Fruit fly (Drosophila melanogaster): ENCODE measurements around the gene CG9121.

The CG9121 gene

DNA sequence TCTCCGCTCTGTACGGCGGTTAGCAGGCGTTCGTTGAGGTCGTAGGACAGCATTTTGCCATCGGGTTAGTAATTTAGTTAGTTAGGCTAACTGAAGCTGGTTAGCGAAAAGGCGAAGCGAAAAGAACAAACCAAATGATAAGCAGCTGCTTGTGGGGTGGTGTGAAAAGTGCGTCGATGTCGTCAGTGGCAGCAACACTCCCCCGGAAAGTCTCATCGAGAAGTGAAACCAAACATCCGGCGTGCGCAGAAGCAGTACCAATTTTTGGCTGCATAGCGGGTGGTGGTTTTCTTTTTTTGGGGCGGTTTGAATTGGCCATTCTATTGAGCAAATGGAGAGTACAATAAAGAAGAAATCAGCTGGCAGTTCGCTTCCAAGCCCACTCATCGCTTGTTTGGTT is at the start of gene CG9121:
TSS of gene CG9121 (minus strand) at position 238 of the 400 bp plus-strand sequence.
- TF ChIP-seq Myc (optimal IDR thresholded peaks at IDR 0.05) (no peak), psq (optimal IDR thresholded peaks at IDR 0.05) (no peak), h (optimal IDR thresholded peaks at IDR 0.05) (no peak), insv (optimal IDR thresholded peaks at IDR 0.05) (no peak), ttk (optimal IDR thresholded peaks at IDR 0.05) (no peak), Sin3A (optimal IDR thresholded peaks at IDR 0.05) (no peak)

DNA sequence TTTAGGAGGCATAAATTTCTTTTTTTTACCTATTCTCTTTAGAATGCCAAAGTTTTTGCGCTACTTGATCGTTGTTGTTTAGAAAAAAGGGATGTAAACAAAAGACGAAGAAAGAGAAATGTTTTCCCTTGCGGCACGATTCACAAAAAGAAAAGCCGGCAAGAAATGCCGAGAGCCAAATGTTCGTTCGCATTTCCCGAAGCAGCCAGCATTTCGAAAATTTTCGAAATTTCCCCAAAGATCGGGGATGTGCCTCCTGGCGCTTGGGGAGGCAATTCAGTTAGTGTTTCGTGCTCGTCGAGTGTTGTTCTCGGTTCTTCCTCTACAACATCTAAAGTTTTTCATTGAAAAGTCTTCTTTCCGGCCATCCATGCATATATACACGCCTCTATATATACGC is 49.7 kb upstream of the CG9121 start, which contains the start of gene Msp300:
TSS of gene Msp300 (plus strand) at position 301 of the 400 bp plus-strand sequence.
- TF ChIP-seq ttk (optimal IDR thresholded peaks at IDR 0.05) (no peak), h (optimal IDR thresholded peaks at IDR 0.05) (no peak), psq (optimal IDR thresholded peaks at IDR 0.05) (no peak), Sin3A (optimal IDR thresholded peaks at IDR 0.05) (no peak), insv (optimal IDR thresholded peaks at IDR 0.05) (no peak), Myc (optimal IDR thresholded peaks at IDR 0.05) (no peak)

DNA sequence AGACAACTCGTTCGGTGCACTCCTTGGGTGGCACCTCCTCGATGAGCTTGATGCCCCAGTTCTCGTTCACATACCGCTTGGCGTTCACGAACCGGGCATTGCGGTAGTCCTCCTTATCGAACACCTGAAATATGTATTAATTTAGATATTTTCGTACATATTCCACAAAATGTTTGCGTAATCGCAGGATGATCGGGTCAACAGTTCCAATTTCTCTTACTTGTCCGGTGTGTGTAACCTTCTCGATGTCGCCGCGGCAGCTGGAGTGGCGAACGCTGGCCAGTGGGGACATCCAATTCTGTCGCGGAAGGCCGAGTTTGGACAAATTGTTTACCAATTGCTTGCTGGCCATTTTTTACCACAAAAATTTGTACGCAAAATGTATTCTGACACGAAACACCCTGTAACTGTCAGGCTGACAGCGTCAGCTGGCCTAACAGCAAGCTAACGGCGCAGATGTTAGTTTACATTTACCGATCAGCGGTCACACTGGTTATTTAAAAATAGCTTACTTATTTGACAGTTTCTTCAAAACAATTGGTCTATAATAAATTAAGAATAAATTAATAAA is 49.0 kb upstream of the CG9121 start, which contains the start of gene ND-13A:
TSS of gene ND-13A (minus strand) at position 499 of the 571 bp plus-strand sequence.
- no peak for TF ChIP-seq insv (optimal IDR thresholded peaks at IDR 0.05)
- TF ChIP-seq psq (optimal IDR thresholded peaks at IDR 0.05): no peak
- no peak for TF ChIP-seq Myc (optimal IDR thresholded peaks at IDR 0.05)
- TF ChIP-seq h (optimal IDR thresholded peaks at IDR 0.05): no peak
- no peak for TF ChIP-seq ttk (optimal IDR thresholded peaks at IDR 0.05)
- TF ChIP-seq Sin3A (optimal IDR thresholded peaks at IDR 0.05): no peak

DNA sequence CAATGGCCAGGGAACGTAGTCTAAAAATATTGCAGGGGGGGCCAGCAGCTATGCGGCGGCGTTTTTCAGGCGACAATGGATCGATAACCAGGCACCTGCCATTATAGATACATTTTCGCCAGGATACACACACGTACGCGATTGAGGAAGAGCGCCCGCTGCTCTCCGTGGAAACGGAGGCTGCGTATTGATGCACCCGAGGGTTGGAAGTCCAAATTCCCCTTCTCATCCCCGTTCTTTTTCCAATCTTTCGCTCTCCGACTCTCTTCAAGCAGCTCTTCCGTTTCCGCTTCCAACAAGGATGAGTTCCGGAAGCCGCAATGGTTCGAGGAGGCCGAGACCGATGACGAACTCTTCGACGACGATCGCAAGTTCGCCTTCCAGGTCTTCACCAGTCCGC is 45.9 kb upstream of the CG9121 start:
- no peak for TF ChIP-seq Myc (optimal IDR thresholded peaks at IDR 0.05)
- no peak for TF ChIP-seq insv (optimal IDR thresholded peaks at IDR 0.05)
- no peak for TF ChIP-seq ttk (optimal IDR thresholded peaks at IDR 0.05)
- no peak for TF ChIP-seq h (optimal IDR thresholded peaks at IDR 0.05)
- TF ChIP-seq psq (optimal IDR thresholded peaks at IDR 0.05): no peak
- no peak for TF ChIP-seq Sin3A (optimal IDR thresholded peaks at IDR 0.05)

DNA sequence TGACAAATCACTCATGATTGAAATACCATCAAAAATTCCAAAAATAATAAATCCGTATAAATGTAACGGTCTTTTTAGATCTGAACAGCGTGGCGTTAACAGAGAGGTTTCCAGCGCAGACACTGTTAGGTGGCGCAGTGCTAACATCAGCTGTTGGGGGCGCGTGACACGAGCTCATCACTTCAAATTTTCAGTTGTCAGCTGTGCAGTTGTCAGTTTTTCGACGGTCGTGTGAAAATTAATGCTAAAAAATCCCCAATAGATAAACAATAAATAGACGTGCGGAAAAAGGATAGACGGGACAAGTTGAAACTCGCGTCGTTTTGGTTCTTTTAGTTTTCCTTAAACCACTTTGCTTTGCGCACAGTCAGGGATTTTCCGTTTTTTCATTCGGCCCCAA is 45.4 kb upstream of the CG9121 start, which contains the start of gene CG4230:
TSS of gene CG4230 (plus strand) at position 6 of the 400 bp plus-strand sequence.
- TF ChIP-seq h (optimal IDR thresholded peaks at IDR 0.05) (no peak), ttk (optimal IDR thresholded peaks at IDR 0.05) (no peak), Myc (optimal IDR thresholded peaks at IDR 0.05) (no peak), insv (optimal IDR thresholded peaks at IDR 0.05) (no peak), psq (optimal IDR thresholded peaks at IDR 0.05) (no peak), Sin3A (optimal IDR thresholded peaks at IDR 0.05) (no peak)

DNA sequence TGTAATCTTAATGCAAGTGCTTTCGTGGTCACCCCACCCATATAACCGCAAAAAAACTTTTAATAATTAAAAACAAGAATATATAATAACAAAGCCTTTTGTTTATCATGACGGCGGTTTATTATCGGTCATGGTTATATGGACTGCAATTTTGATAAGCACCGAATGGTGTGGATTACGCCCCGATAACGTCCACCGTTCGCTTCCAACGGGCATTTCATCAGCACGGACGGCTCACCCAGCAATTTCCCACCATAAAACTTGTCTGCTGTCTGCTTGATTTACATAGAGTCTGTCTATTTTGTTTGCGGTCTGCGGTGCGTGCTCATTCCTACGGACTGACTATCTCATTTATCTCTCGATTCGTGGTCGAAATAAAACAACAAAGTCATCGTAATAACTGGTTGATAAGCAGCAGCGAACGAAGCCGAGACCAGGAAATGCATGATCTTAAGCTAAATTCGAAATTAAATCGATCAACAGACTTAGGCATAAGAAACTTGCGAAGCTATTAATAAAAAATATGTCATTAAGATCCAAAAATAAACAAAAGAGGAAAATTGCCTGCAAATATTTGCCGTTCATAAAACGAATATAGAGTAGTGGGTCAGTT is 44.6 kb upstream of the CG9121 start:
- no peak for TF ChIP-seq Sin3A (optimal IDR thresholded peaks at IDR 0.05)
- no peak for TF ChIP-seq psq (optimal IDR thresholded peaks at IDR 0.05)
- TF ChIP-seq h (optimal IDR thresholded peaks at IDR 0.05): no peak
- no peak for TF ChIP-seq insv (optimal IDR thresholded peaks at IDR 0.05)
- no peak for TF ChIP-seq Myc (optimal IDR thresholded peaks at IDR 0.05)
- TF ChIP-seq ttk (optimal IDR thresholded peaks at IDR 0.05): no peak

DNA sequence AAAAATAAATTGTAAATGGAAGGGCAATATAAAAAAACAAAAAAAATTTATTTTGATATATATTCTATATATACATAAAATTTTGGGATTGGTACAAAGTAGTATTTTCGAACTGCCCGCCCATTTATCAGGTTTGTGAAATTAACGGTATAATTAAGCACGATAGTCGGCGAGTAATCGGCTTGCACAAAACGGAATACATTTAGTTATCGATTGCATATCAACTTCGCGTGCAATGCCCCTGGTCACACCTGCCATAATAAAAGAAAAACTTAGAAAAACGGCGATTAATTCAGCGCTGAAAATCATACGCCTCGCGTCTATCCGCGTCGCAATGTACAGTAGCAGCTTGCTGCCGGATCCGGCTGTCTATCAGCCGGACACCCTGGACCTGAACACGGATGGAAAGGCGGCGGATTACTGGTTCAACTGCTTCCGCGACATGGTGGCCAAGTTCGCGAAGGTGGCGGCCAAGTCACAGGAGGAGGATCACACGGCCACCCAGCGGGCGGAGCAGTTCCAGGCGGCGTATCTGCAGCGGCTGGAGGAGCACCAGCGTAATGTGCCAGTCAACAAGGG is 43.0 kb upstream of the CG9121 start, which contains the start of gene CG5828:
TSS of gene CG5828 (plus strand) at position 205 of the 579 bp plus-strand sequence.
- TF ChIP-seq Myc (optimal IDR thresholded peaks at IDR 0.05) (no peak), Sin3A (optimal IDR thresholded peaks at IDR 0.05) (no peak), ttk (optimal IDR thresholded peaks at IDR 0.05) (no peak), psq (optimal IDR thresholded peaks at IDR 0.05) (no peak), h (optimal IDR thresholded peaks at IDR 0.05) (no peak), insv (optimal IDR thresholded peaks at IDR 0.05) (no peak)

DNA sequence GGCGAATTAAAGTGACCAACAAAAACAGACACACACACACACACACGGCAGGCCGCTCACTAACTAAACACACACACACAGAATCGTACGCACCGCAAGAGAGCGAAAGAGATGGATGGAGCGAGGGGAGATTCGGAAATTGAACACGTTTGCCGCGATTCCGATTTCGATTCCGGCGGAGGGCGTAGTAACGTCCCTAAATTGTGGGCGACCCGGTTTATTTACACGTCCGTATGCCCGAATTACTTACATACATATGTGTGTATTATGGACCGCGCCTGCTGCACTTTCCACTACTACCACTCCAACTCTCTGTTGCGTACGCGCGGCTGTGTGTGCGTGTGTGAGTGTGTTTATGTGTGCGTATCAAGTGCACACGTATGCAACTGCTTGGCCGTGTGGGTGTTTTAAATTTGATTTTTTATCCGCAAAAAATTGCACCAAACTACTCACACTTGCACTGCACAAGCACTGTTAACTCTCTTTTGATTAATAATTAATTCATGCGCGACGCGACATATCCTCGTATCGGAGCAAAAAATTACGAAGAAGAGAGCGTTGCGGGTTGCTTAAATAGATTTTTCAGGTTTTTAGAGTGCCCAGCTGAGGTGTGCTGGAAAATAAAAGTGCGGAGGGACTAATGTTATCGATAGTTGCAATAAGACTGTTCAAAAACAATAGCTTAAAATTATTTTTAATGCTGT is 42.3 kb upstream of the CG9121 start, which contains the start of gene Pgant5:
TSS of gene Pgant5 (minus strand) at position 601 of the 704 bp plus-strand sequence.
- no peak for TF ChIP-seq h (optimal IDR thresholded peaks at IDR 0.05)
- no peak for TF ChIP-seq psq (optimal IDR thresholded peaks at IDR 0.05)
- TF ChIP-seq Myc (optimal IDR thresholded peaks at IDR 0.05): no peak
- TF ChIP-seq Sin3A (optimal IDR thresholded peaks at IDR 0.05): no peak
- TF ChIP-seq ttk (optimal IDR thresholded peaks at IDR 0.05): no peak
- no peak for TF ChIP-seq insv (optimal IDR thresholded peaks at IDR 0.05)

DNA sequence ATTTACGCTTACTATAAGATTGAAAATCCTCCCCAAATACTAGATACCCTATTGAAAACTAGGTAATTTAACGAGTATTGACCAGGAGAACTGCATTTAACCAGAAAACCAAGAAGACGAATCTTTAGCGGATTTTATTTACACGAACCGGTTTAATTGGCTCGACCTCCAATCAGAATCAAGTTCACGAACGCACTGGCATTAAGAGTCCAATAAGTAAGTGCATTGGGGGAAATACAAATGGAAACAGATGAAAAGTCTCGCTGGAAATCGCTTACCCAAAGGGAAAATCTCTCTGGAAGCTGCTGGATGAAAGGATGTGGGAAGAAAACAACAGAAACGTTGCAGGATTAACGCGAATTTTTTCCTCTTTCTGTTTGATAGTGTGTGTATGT is 41.7 kb upstream of the CG9121 start:
- no peak for TF ChIP-seq psq (optimal IDR thresholded peaks at IDR 0.05)
- no peak for TF ChIP-seq insv (optimal IDR thresholded peaks at IDR 0.05)
- no peak for TF ChIP-seq Sin3A (optimal IDR thresholded peaks at IDR 0.05)
- TF ChIP-seq ttk (optimal IDR thresholded peaks at IDR 0.05): no peak
- no peak for TF ChIP-seq Myc (optimal IDR thresholded peaks at IDR 0.05)
- no peak for TF ChIP-seq h (optimal IDR thresholded peaks at IDR 0.05)

DNA sequence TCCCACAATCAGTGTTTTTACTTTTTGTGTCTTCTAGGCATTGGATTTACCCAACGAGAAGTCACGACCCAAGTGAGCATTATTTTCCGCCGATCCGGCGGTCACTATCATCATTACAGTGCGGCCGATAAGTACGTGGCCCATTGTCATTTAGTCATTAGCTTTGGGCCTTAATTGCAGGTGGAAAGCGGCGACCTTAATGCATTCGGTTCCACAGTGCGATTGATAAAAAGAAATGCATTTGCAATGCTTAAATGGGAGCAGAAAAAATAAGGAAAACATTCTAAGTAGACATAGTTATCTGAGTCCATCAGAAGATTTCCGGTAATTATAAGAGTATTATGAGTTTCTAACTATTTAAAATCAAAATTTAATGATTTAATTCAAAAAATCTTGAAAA is 41.3 kb upstream of the CG9121 start:
- TF ChIP-seq insv (optimal IDR thresholded peaks at IDR 0.05) (no peak), h (optimal IDR thresholded peaks at IDR 0.05) (no peak), psq (optimal IDR thresholded peaks at IDR 0.05) (no peak), Sin3A (optimal IDR thresholded peaks at IDR 0.05) (no peak), ttk (optimal IDR thresholded peaks at IDR 0.05) (no peak), Myc (optimal IDR thresholded peaks at IDR 0.05) (no peak)

DNA sequence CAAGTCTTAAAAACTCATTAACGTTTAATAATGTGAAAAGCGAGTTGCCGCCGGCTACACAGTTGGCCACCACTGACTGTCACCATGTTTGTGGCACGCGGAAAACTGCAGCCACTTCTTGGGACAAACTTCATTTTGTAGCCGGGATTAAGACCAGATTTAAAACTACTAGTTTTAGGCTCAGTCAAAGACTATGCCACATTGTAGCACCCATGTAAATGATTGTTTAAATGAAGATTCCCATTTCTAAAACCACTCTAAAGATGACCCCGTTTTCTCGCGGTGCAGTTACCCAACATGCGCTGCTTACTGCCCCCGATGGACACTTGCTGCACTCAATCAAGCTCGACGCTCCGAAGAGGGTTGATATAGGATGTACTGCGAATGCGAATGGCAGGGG is 39.5 kb upstream of the CG9121 start:
- TF ChIP-seq h (optimal IDR thresholded peaks at IDR 0.05): no peak
- TF ChIP-seq ttk (optimal IDR thresholded peaks at IDR 0.05): no peak

DNA sequence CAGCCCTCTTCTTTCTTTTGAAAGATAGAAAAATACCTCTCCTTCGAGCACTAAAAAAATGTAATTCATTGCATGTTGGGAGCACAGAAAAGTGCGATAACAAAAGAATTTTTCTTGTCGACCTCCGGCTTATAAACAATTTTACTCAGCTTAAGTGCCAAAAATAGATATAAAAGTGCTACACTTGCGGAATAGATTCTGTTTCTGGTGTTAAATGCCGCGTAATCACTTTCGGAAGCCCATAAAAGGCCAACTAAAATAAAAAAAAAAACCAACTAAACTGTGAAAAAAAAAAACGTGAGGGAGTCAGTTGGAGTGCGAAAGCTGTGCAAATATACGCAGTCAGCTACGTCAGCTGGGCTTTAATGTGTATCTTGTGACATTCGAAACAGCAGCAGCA is 38.8 kb upstream of the CG9121 start:
- TF ChIP-seq psq (optimal IDR thresholded peaks at IDR 0.05) (no peak), h (optimal IDR thresholded peaks at IDR 0.05) (no peak), Myc (optimal IDR thresholded peaks at IDR 0.05) (no peak), ttk (optimal IDR thresholded peaks at IDR 0.05) (no peak), insv (optimal IDR thresholded peaks at IDR 0.05) (no peak), Sin3A (optimal IDR thresholded peaks at IDR 0.05) (no peak)
